Fruit fly (Drosophila melanogaster): Measurements from ENCODE around the gene sstn.
A peak's percentile ranks its signal among the peaks of the same experiment; 100 is the strongest.

The sstn gene

dm6 chr3L:15104849-15105555, 10.5 kb upstream of the sstn start (continued):
- TF ChIP-seq trh (GFP tag; optimal IDR thresholded peaks at IDR 0.05) = peak; percentile 30
- no peak for TF ChIP-seq pan (optimal IDR thresholded peaks at IDR 0.05)
- TF ChIP-seq pan (GFP tag; optimal IDR thresholded peaks at IDR 0.05 in 1 of 2, IDR thresholded peaks at IDR 0.05 in 1 of 2) = peak in 1 of 2 experiments; percentile 68
- TF ChIP-seq CG10321 (GFP tag; IDR thresholded peaks at IDR 0.05) = no peak
- no peak for TF ChIP-seq Opbp (GFP tag; IDR thresholded peaks at IDR 0.05; ENCODE audit: partially characterized antibody)
- no peak for TF ChIP-seq CG15514 (GFP tag; optimal IDR thresholded peaks at IDR 0.05)
- TF ChIP-seq Nf-YC (tag; optimal IDR thresholded peaks at IDR 0.05) = no peak
- TF ChIP-seq Neu2 (GFP tag; optimal IDR thresholded peaks at IDR 0.05; ENCODE audit: borderline replicate concordance) = no peak
- TF ChIP-seq CG16863 (GFP tag; optimal IDR thresholded peaks at IDR 0.05) = peak; percentile 65
- TF ChIP-seq CG1792 (GFP tag; optimal IDR thresholded peaks at IDR 0.05) = no peak
- TF ChIP-seq ssp (GFP tag; IDR thresholded peaks at IDR 0.05) = peak; percentile 52
- no peak for TF ChIP-seq CG4854 (GFP tag; optimal IDR thresholded peaks at IDR 0.05)
- peak; percentile 58 for TF ChIP-seq CG32532 (GFP tag; IDR thresholded peaks at IDR 0.05)
- TF ChIP-seq jumu (GFP tag; optimal IDR thresholded peaks at IDR 0.05) = peak; percentile 60
- no peak for TF ChIP-seq CG3726 (GFP tag; IDR thresholded peaks at IDR 0.05)
- no peak for TF ChIP-seq amos (GFP tag; IDR thresholded peaks at IDR 0.05; ENCODE audit: partially characterized antibody)
- TF ChIP-seq al (GFP tag; IDR thresholded peaks at IDR 0.05) = peak; percentile 38; the same call in 1 of the 2 replicates
- TF ChIP-seq CG12391 (tag; optimal IDR thresholded peaks at IDR 0.05) = peak; percentile 62
- TF ChIP-seq unc-4 (GFP tag; IDR thresholded peaks at IDR 0.05; ENCODE audit: partially characterized antibody) = no peak
- no peak for TF ChIP-seq GATAe (GFP tag; conservative IDR thresholded peaks at IDR 0.05)
- no peak for TF ChIP-seq cad (GFP tag; optimal IDR thresholded peaks at IDR 0.05)
- peak; percentile 44 for TF ChIP-seq fd3F (GFP tag; optimal IDR thresholded peaks at IDR 0.05)
- peak; percentile 53 for TF ChIP-seq CG11398 (GFP tag; optimal IDR thresholded peaks at IDR 0.05)
- TF ChIP-seq CG7786 (GFP tag; optimal IDR thresholded peaks at IDR 0.05) = peak; percentile 75
- TF ChIP-seq usp (GFP tag; optimal IDR thresholded peaks at IDR 0.05) = no peak
- TF ChIP-seq jing (GFP tag; optimal IDR thresholded peaks at IDR 0.05) = peak; percentile 14
- TF ChIP-seq CG2129 (GFP tag; IDR thresholded peaks at IDR 0.05; ENCODE audit: partially characterized antibody) = no peak
- TF ChIP-seq CG10565 (GFP tag; optimal IDR thresholded peaks at IDR 0.05) = no peak
- TF ChIP-seq CG8944 (GFP tag; optimal IDR thresholded peaks at IDR 0.05) = peak; percentile 49
- TF ChIP-seq CG6813 (GFP tag; optimal IDR thresholded peaks at IDR 0.05) = peak; percentile 31
- no peak for TF ChIP-seq CkIIα-i1 (GFP tag; IDR thresholded peaks at IDR 0.05)
- peak; percentile 27 for TF ChIP-seq B-H2 (GFP tag; optimal IDR thresholded peaks at IDR 0.05)
- TF ChIP-seq ab (GFP tag; optimal IDR thresholded peaks at IDR 0.05) = no peak
- peak; percentile 53 for TF ChIP-seq CG13775 (GFP tag; optimal IDR thresholded peaks at IDR 0.05)
- no peak for TF ChIP-seq CG14965 (GFP tag; optimal IDR thresholded peaks at IDR 0.05; ENCODE audit: borderline replicate concordance)
- TF ChIP-seq CG7839 (tag; optimal IDR thresholded peaks at IDR 0.05) = peak; percentile 69
- TF ChIP-seq ATbp (GFP tag; optimal IDR thresholded peaks at IDR 0.05) = peak; percentile 6
- peak; percentile 12 for TF ChIP-seq Fer2 (tag; optimal IDR thresholded peaks at IDR 0.05)
- TF ChIP-seq crc (GFP tag; optimal IDR thresholded peaks at IDR 0.05) = peak; percentile 16
- TF ChIP-seq hb (GFP tag; IDR thresholded peaks at IDR 0.05; ENCODE audit: partially characterized antibody) = no peak
- TF ChIP-seq CG8924 (tag; optimal IDR thresholded peaks at IDR 0.05) = peak; percentile 37
- peak; percentile 11 for TF ChIP-seq CG1602 (GFP tag; optimal IDR thresholded peaks at IDR 0.05)
- peak; percentile 36 for TF ChIP-seq Chrac-16 (GFP tag; optimal IDR thresholded peaks at IDR 0.05)
- TF ChIP-seq ftz-f1 (GFP tag; optimal IDR thresholded peaks at IDR 0.05) = no peak
- TF ChIP-seq lab (GFP tag; optimal IDR thresholded peaks at IDR 0.05) = peak; percentile 69
- TF ChIP-seq Dfd (GFP tag; optimal IDR thresholded peaks at IDR 0.05) = no peak
- no peak for TF ChIP-seq CG6683 (GFP tag; optimal IDR thresholded peaks at IDR 0.05)
- TF ChIP-seq fd96Cb (tag; optimal IDR thresholded peaks at IDR 0.05) = peak; percentile 22
- TF ChIP-seq row (GFP tag; IDR thresholded peaks at IDR 0.05) = peak; percentile 90
